Comparison of ENCODE assay signal across 4 worm cellular contexts in the genomic region with DNA sequence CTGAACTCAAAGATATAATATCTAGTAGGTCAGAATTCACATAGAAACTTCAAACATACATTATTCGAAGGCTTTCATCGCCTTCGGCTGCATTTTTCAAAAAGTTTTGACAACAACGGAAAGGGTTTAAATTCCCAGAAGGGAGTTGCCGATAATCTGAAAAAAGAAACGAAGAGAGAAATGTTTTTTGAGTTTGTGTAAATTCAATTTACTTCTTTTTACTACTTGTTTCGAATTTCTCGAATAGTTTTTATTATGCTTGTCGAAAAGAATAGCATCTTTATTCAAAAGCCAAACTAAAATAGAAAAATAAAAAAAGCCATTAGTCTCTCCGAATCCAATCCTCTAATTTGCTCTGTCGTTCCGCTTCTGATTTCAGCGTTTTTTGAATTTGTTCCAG.
A peak's percentile ranks its signal among the peaks of the same experiment; 100 is the strongest.
TF ChIP-seq lines count a peak whose summit lies in the region.

No protein-coding gene starts in this region.

TF ChIP-seq in whole organism, L1 larva, 84 proteins besides CTCF, POLR2A, EP300 and RAD21:
- TF ChIP-seq mep-1 (tag; optimal IDR thresholded peaks at IDR 0.05; lab: Kevin White, UChicago) (no peak), hpl-2 (GFP tag; optimal IDR thresholded peaks at IDR 0.05; lab: Kevin White, UChicago) (no peak), lin-14 (GFP tag; optimal IDR thresholded peaks at IDR 0.05; lab: Kevin White, UChicago) (peak; percentile 58), hlh-4 (tag; optimal IDR thresholded peaks at IDR 0.05; lab: Kevin White, UChicago) (no peak), dpl-1 (GFP tag; optimal IDR thresholded peaks at IDR 0.05; lab: Kevin White, UChicago) (no peak), zag-1 (tag; optimal IDR thresholded peaks at IDR 0.05; lab: Kevin White, UChicago) (no peak), fkh-10 (GFP tag; optimal IDR thresholded peaks at IDR 0.05; lab: Kevin White, UChicago) (peak; percentile 33), efl-3 (GFP tag; optimal IDR thresholded peaks at IDR 0.05; lab: Kevin White, UChicago) (no peak), tbx-2 (tag; optimal IDR thresholded peaks at IDR 0.05; lab: Kevin White, UChicago) (no peak)
TF ChIP-seq in whole organism, L1 larva: peak in this region for 2.

TF ChIP-seq in whole organism, L3 larva, 47 proteins besides CTCF, POLR2A, EP300 and RAD21:
- no peak for TF ChIP-seq nhr-237 (tag; optimal IDR thresholded peaks at IDR 0.05; lab: Kevin White, UChicago)
- peak; percentile 75 for TF ChIP-seq fkh-10 (GFP tag; optimal IDR thresholded peaks at IDR 0.05; lab: Kevin White, UChicago)
- no peak for TF ChIP-seq pqm-1 (tag; optimal IDR thresholded peaks at IDR 0.05; lab: Kevin White, UChicago)
- TF ChIP-seq unc-62 (GFP tag; optimal IDR thresholded peaks at IDR 0.05; lab: Kevin White, UChicago), result no peak
- no peak for TF ChIP-seq nhr-76 (tag; optimal IDR thresholded peaks at IDR 0.05; lab: Kevin White, UChicago)
- TF ChIP-seq eor-1 (tag; optimal IDR thresholded peaks at IDR 0.05; lab: Kevin White, UChicago), result no peak
- no peak for TF ChIP-seq snpc-4 (tag; optimal IDR thresholded peaks at IDR 0.05; lab: Kevin White, UChicago)
- TF ChIP-seq nhr-23 (tag; optimal IDR thresholded peaks at IDR 0.05; lab: Kevin White, UChicago), result no peak
- no peak for TF ChIP-seq daf-12 (tag; optimal IDR thresholded peaks at IDR 0.05; lab: Kevin White, UChicago)

TF ChIP-seq in whole organism, L4 larva, 104 proteins besides CTCF, POLR2A, EP300 and RAD21:
- no peak for TF ChIP-seq lim-7 (GFP tag; IDR thresholded peaks at IDR 0.05; lab: Robert Waterston, UW)
- peak; percentile 37 for TF ChIP-seq ces-1 (GFP tag; optimal IDR thresholded peaks at IDR 0.05; lab: Kevin White, UChicago)
- no peak for TF ChIP-seq lin-38 (GFP tag; IDR thresholded peaks at IDR 0.05; lab: Robert Waterston, UW)
- TF ChIP-seq zag-1 (tag; optimal IDR thresholded peaks at IDR 0.05; lab: Kevin White, UChicago), result no peak
- no peak for TF ChIP-seq daf-19 (GFP tag; conservative IDR thresholded peaks at IDR 0.05; lab: Robert Waterston, UW)
- peak; percentile 42 for TF ChIP-seq fkh-10 (GFP tag; optimal IDR thresholded peaks at IDR 0.05; lab: Kevin White, UChicago)
- no peak for TF ChIP-seq lin-39 (tag; optimal IDR thresholded peaks at IDR 0.05; lab: Kevin White, UChicago)
- TF ChIP-seq zip-2 (tag; optimal IDR thresholded peaks at IDR 0.05; lab: Kevin White, UChicago), result no peak

TF ChIP-seq in whole organism, mixed stage, embryonic, 35 proteins besides CTCF, POLR2A, EP300 and RAD21:
- TF ChIP-seq ces-1 (GFP tag; optimal IDR thresholded peaks at IDR 0.05; lab: Kevin White, UChicago) (peak; percentile 27), elt-1 (tag; optimal IDR thresholded peaks at IDR 0.05; lab: Kevin White, UChicago; ENCODE audit: borderline replicate concordance, insufficient read depth) (no peak)

Comparison
In these comparisons a context has a peak if more than half of its experiments do, and no peak if none do; other contexts are left out.
1. Of the 29 proteins assayed by ChIP-seq in both whole organism, L4 larva and whole organism, L1 larva: peak only in whole organism, L4 larva: ces-1; only in whole organism, L1 larva: none; in both: fkh-10; in neither: 27.